Worm (Caenorhabditis elegans) whole organism, young adult: Measurements from ENCODE around the gene ZC168.2.

Experiments used
- B0336.3 ChIP-seq: fragments of 200-800 bp; sonication (Bioruptor generic); IDR thresholded peaks from 2 replicates; pipeline ENCODE4 v1.3.6; 2022; ENCODE audit warnings: missing genetic modification characterization, missing compliant biosample characterization
- D2030.7 ChIP-seq: fragments of 200-800 bp; sonication (Bioruptor generic); IDR thresholded peaks from 2 replicates; pipeline ENCODE4 v1.3.6; 2022; ENCODE audit warnings: missing genetic modification reagents, missing genetic modification characterization, missing compliant biosample characterization
- Y53F4B.3 ChIP-seq: fragments of 200-800 bp; sonication (Bioruptor generic); IDR thresholded peaks from 2 replicates; pipeline ENCODE4 v1.3.6; 2022; ENCODE audit warnings: missing genetic modification reagents, missing genetic modification characterization, missing compliant biosample characterization
- Y67H2A.10 ChIP-seq: fragments of 200-800 bp; sonication (Bioruptor generic); conservative IDR thresholded peaks from 2 replicates; pipeline ENCODE4 v1.3.6; 2022; ENCODE audit warnings: missing genetic modification reagents, missing genetic modification characterization, missing compliant biosample characterization
- attf-6 ChIP-seq: fragments of 200-800 bp; sonication (Bioruptor generic); IDR thresholded peaks from 2 replicates; pipeline ENCODE4 v1.3.6; 2022; ENCODE audit warnings: missing genetic modification reagents, missing genetic modification characterization, missing compliant biosample characterization
- bed-2 ChIP-seq: fragments of 200-800 bp; sonication (Bioruptor generic); IDR thresholded peaks from 2 replicates; pipeline ENCODE4 v1.3.6; 2022; ENCODE audit warnings: missing genetic modification reagents, missing genetic modification characterization, missing compliant biosample characterization
- madf-3 ChIP-seq: fragments of 200-800 bp; sonication (Bioruptor generic); IDR thresholded peaks from 2 replicates; pipeline ENCODE4 v1.3.6; 2022; ENCODE audit warnings: missing genetic modification reagents, missing genetic modification characterization, missing compliant biosample characterization
- pha-4 ChIP-seq: fragments of 150-350 bp; sonication (generic microtip); optimal IDR thresholded peaks from 2 replicates; lab custom pipeline; 2014; ENCODE audit warnings: missing biosample characterization, missing genetic modification reagents, missing genetic modification characterization
- tlf-1 ChIP-seq: fragments of 200-800 bp; sonication (Bioruptor generic); optimal IDR thresholded peaks from 2 replicates; lab custom pipeline; 2018; ENCODE audit warnings: mild to moderate bottlenecking, missing genetic modification characterization, missing compliant biosample characterization
- unc-62 ChIP-seq: fragments of 150-350 bp; optimal IDR thresholded peaks from 2 replicates; lab custom pipeline; 2014; ENCODE audit warnings: missing biosample characterization, missing genetic modification reagents, missing genetic modification characterization
- ztf-26 ChIP-seq: sonication (generic microtip); optimal IDR thresholded peaks from 2 replicates; lab custom pipeline; 2017; ENCODE audit warnings: missing genetic modification characterization, missing compliant biosample characterization

ce11 chrIV:10768146-10768636 lies 40.4 kb downstream of the ZC168.2 start, which contains the start of gene T25B9.8:
- TF ChIP-seq D2030.7 (GFP tag; lab: Robert Waterston, UW) (no peak), bed-2 (GFP tag; lab: Robert Waterston, UW) (no peak), ztf-26 (no peak), B0336.3 (GFP tag; lab: Robert Waterston, UW) (no peak), attf-6 (GFP tag; lab: Robert Waterston, UW) (no peak), unc-62 (no peak), madf-3 (GFP tag; lab: Robert Waterston, UW) (no peak), Y67H2A.10 (no peak), tlf-1 (GFP tag; lab: Kevin White, UChicago) (no peak), Y53F4B.3 (no peak), pha-4 (tag; lab: Kevin White, UChicago) (no peak)
